Worm (Caenorhabditis elegans) whole organism, mixed stage, embryonic: Measurements from ENCODE around the gene nhr-31.

ENCODE experiments used
- ceh-39 ChIP-seq: fragments of 150-350 bp; optimal IDR thresholded peaks from 2 replicates; lab custom pipeline; 2014; ENCODE audit warnings: missing biosample characterization, missing genetic modification characterization
- ces-1 ChIP-seq: fragments of 150-350 bp; optimal IDR thresholded peaks from 2 replicates; lab custom pipeline; 2014; ENCODE audit warnings: missing biosample characterization, missing genetic modification reagents, missing genetic modification characterization
- elt-1 ChIP-seq: sonication (generic microtip); optimal IDR thresholded peaks from 2 replicates; lab custom pipeline; 2017; ENCODE audit warnings: missing genetic modification characterization, mild to moderate bottlenecking, missing compliant biosample characterization, antibody characterized with exemption, moderate library complexity, borderline replicate concordance; ENCODE audit not compliant: insufficient read depth
- lsy-2 ChIP-seq: fragments of 150-350 bp; optimal IDR thresholded peaks from 2 replicates; lab custom pipeline; 2014; ENCODE audit warnings: missing biosample characterization, missing genetic modification characterization
- nhr-12 ChIP-seq: fragments of 150-350 bp; optimal IDR thresholded peaks from 2 replicates; lab custom pipeline; 2014; ENCODE audit warnings: missing biosample characterization, missing genetic modification characterization
- nhr-28 ChIP-seq: fragments of 150-350 bp; optimal IDR thresholded peaks from 2 replicates; lab custom pipeline; 2014; ENCODE audit warnings: missing biosample characterization, missing genetic modification characterization
- nhr-76 ChIP-seq: sonication (generic microtip); optimal IDR thresholded peaks from 2 replicates; lab custom pipeline; 2017; ENCODE audit warnings: missing biosample characterization, missing genetic modification characterization
- pha-4 ChIP-seq: fragments of 150-350 bp; optimal IDR thresholded peaks from 2 replicates; lab custom pipeline; 2018; ENCODE audit warnings: missing biosample characterization, missing genetic modification reagents, missing genetic modification characterization
- snpc-4 ChIP-seq: fragments of 150-350 bp; optimal IDR thresholded peaks from 2 replicates; lab custom pipeline; 2014; ENCODE audit warnings: missing biosample characterization, missing genetic modification characterization
- sptf-1 ChIP-seq: sonication (generic microtip); optimal IDR thresholded peaks from 2 replicates; lab custom pipeline; 2017; ENCODE audit warnings: mild to moderate bottlenecking, missing genetic modification characterization, moderate library complexity, missing compliant biosample characterization
- unc-39 ChIP-seq: fragments of 150-350 bp; optimal IDR thresholded peaks from 2 replicates; lab custom pipeline; 2014; ENCODE audit warnings: missing biosample characterization, missing genetic modification characterization
- unc-62 ChIP-seq: fragments of 150-350 bp; optimal IDR thresholded peaks from 2 replicates; lab custom pipeline; 2014; ENCODE audit warnings: missing biosample characterization, missing genetic modification reagents, missing genetic modification characterization
- ztf-11 ChIP-seq: fragments of 150-350 bp; optimal IDR thresholded peaks from 2 replicates; lab custom pipeline; 2014; ENCODE audit warnings: missing biosample characterization, missing genetic modification characterization

DNA sequence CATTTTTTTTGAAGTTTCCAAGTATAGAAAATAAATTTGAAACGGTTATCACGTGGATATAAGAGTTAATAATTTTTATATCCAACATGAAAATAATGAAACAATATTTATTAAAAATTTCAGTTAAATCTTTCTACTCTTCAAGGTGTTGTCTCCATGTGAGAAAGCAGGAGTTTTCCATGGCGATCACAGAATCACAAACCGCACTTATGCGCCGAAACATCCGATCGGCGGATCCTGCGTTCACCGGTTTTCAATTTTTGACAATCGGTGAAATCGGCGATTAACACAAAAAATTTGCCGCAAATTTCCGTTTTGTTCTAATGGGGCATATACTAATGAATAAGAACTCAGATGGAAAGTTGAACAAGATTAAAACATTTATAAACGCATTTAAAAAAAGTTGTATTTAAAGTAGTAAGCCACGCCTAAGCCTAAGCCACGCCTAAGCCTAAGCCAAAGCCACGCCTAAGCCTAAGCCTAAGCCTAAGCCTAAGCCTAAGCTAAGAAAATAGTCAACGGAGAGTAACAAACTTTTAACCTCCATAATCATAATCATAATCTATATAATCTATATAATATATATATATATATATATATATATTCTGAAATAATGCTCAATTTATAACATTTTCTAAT, 7.2 kb downstream of the nhr-31 start, which contains the start of gene C26B2.2:
- TF ChIP-seq sptf-1 (tag; lab: Kevin White, UChicago) (no peak), lsy-2 (tag; lab: Kevin White, UChicago) (no peak), unc-62 (GFP tag; lab: Kevin White, UChicago) (no peak), unc-39 (no peak), nhr-28 (no peak), ceh-39 (tag; lab: Kevin White, UChicago) (no peak), snpc-4 (tag; lab: Kevin White, UChicago) (no peak), ces-1 (GFP tag; lab: Kevin White, UChicago) (no peak), elt-1 (tag; lab: Kevin White, UChicago) (no peak), nhr-76 (tag; lab: Kevin White, UChicago) (no peak), nhr-12 (tag; lab: Kevin White, UChicago) (no peak), ztf-11 (no peak), pha-4 (no peak)
